Worm (Caenorhabditis elegans): ENCODE results near the gene C44B11.1.

DNA sequence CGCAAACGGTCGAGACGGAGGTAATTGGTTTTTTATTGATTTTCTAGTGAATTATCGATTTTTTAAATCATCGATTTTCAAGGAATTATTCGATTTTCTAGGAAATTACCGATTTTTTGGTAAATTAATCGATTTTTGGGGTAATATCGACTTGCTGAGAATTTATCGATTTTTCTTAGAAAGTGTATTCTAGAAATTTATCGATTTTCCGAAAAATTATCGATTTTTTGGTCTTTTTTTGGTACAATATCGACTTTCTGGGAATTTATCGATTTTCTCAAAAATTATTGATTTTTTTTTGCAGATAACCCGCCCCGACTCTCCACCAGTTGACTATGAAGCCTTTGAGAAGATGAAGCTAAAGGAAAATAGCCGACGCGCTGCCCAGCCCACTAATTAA, 15.5 kb downstream of the C44B11.1 start:
- no peak for TF ChIP-seq dao-5 (tag; optimal IDR thresholded peaks at IDR 0.05)
- no peak for TF ChIP-seq W03F9.2 (tag; optimal IDR thresholded peaks at IDR 0.05)
